Fruit fly (Drosophila melanogaster): ENCODE data around the gene CG42766.

DNA sequence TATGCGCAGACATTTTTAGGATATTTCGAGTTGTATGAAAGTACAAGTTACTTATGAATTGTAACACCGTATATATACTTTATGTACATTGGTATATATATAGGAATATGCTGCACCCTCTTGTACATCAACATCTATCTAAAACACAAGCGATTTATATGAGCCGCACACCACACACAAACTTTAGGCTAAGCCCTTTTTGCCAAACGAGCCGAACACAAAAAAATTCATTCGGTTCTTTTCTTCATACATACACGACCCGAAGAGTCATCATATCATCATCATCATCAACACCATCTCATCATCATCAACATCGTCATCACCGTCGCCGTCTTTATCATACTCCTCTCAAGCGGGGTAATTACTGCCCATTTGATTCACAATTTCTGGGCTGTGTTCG, 28.4 kb downstream of the CG42766 start:
- TF ChIP-seq esn (GFP tag; optimal IDR thresholded peaks at IDR 0.05) (no peak), pdm3 (GFP tag; optimal IDR thresholded peaks at IDR 0.05) (no peak), Lpt (GFP tag; optimal IDR thresholded peaks at IDR 0.05) (no peak), vri (GFP tag; optimal IDR thresholded peaks at IDR 0.05) (no peak), OdsH (GFP tag; optimal IDR thresholded peaks at IDR 0.05) (no peak), topi (GFP tag; optimal IDR thresholded peaks at IDR 0.05) (no peak), Met (GFP tag; optimal IDR thresholded peaks at IDR 0.05) (no peak), Sox102F (GFP tag; optimal IDR thresholded peaks at IDR 0.05) (no peak), CG15336 (GFP tag; IDR thresholded peaks at IDR 0.05) (no peak), Eip78C (GFP tag) (no peak), Blimp-1 (GFP tag; optimal IDR thresholded peaks at IDR 0.05) (no peak), CG6854 (GFP tag; optimal IDR thresholded peaks at IDR 0.05) (no peak), CG32006 (GFP tag; optimal IDR thresholded peaks at IDR 0.05) (no peak)
